Fruit fly (Drosophila melanogaster): ENCODE measurements around the gene CG13970.

Gene CG13970

DNA sequence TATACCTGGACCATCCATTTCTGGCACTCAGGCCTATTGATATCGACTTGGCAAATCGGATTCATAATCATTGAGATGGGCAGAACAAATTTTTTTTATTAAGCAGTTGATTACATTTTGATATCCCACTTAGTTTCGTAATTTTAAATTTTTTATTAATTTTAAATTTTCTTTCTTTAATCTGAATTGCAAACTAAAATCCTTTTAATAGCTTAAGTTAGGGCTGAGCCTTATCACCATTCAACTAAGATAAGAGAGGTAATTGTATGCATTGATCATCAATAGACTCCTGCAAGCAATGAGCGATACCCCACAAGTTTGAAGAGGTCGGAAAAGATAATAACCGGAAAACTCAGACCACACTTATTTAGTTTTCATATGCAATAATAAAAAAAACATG, at the start of gene CG13970:
TSS of gene CG13970 (minus strand) at position 101 of the 400 bp plus-strand sequence.
- TF ChIP-seq Max (GFP tag; optimal IDR thresholded peaks at IDR 0.05) (no peak), toy (GFP tag; IDR thresholded peaks at IDR 0.05) (no peak), Poxn (GFP tag; IDR thresholded peaks at IDR 0.05) (no peak), Usf (GFP tag; optimal IDR thresholded peaks at IDR 0.05) (no peak)

DNA sequence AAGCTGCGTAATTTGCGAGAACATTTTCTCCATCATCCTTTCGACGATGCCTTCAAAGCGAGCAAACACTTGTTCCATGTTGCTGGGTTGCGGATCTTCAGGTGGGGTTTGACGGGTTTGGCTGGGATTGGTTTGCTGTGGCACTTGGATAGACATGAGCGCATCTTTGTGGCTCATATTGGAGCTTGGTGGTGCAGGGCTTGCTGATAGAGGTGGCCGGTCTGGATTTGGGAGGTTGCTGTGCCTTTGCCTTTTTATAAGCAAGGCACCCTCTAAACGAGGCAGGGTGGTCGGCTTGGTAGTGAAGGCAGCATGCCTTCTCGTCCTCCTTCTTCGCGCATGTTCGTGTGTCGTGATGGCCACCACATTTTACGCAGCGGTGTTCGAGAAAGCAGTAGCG, 48.2 kb upstream of the CG13970 start:
- peak; percentile 60 for TF ChIP-seq Doc2 (GFP tag; IDR thresholded peaks at IDR 0.05)
- peak; percentile 58 for TF ChIP-seq CG4404 (GFP tag; IDR thresholded peaks at IDR 0.05)
- TF ChIP-seq gt (GFP tag; IDR thresholded peaks at IDR 0.05): 0 out of 2 replicates have a peak, but pooled peaks have one; percentile 35
- 0 out of 2 replicates have a peak, but pooled peaks have one; percentile 13 for TF ChIP-seq stc (GFP tag; IDR thresholded peaks at IDR 0.05)
- TF ChIP-seq CG32772 (GFP tag; IDR thresholded peaks at IDR 0.05): peak; percentile 23; the same call in 1 of the 2 replicates
- 0 out of 3 replicates have a peak, but pooled peaks have one; percentile 18 for TF ChIP-seq CG6175 (GFP tag; IDR thresholded peaks at IDR 0.05)

dm6 chr2L:20148368-20148767, 44.4 kb upstream of the CG13970 start:
- TF ChIP-seq Ssrp (tag; optimal IDR thresholded peaks at IDR 0.05) (no peak), lola (GFP tag; optimal IDR thresholded peaks at IDR 0.05) (no peak), lov (optimal IDR thresholded peaks at IDR 0.05) (no peak), lov (GFP tag; IDR thresholded peaks at IDR 0.05) (peak; percentile 67; the same call in 1 of the 3 replicates), Sox100B (GFP tag; optimal IDR thresholded peaks at IDR 0.05) (no peak), TFAM (GFP tag; optimal IDR thresholded peaks at IDR 0.05) (no peak), ab (GFP tag; optimal IDR thresholded peaks at IDR 0.05) (no peak), CG17802 (tag; optimal IDR thresholded peaks at IDR 0.05) (no peak), Poxn (GFP tag; IDR thresholded peaks at IDR 0.05) (no peak), fd64A (GFP tag; optimal IDR thresholded peaks at IDR 0.05) (no peak), ap (GFP tag; IDR thresholded peaks at IDR 0.05) (no peak), Mes4 (GFP tag; optimal IDR thresholded peaks at IDR 0.05) (no peak), CG9609 (GFP tag; optimal IDR thresholded peaks at IDR 0.05) (no peak), HLHmδ (GFP tag; optimal IDR thresholded peaks at IDR 0.05) (peak; percentile 62), CG10147 (GFP tag; optimal IDR thresholded peaks at IDR 0.05) (no peak), CG5180 (GFP tag; optimal IDR thresholded peaks at IDR 0.05) (no peak), slbo (GFP tag; IDR thresholded peaks at IDR 0.05) (peak; percentile 47; the same call in 1 of the 2 replicates), Abd-B (GFP tag; optimal IDR thresholded peaks at IDR 0.05) (no peak), maf-S (GFP tag; optimal IDR thresholded peaks at IDR 0.05) (no peak), ara (GFP tag; IDR thresholded peaks at IDR 0.05) (no peak), CG32772 (GFP tag; IDR thresholded peaks at IDR 0.05) (0 out of 2 replicates have a peak, but pooled peaks have one; percentile 8), grau (tag; optimal IDR thresholded peaks at IDR 0.05) (no peak), Optix (GFP tag; IDR thresholded peaks at IDR 0.05) (peak; percentile 7; the same call in 1 of the 3 replicates), Side (GFP tag; optimal IDR thresholded peaks at IDR 0.05) (no peak), pho (GFP tag; optimal IDR thresholded peaks at IDR 0.05) (no peak), CG7556 (GFP tag; optimal IDR thresholded peaks at IDR 0.05) (no peak), Adf1 (GFP tag; IDR thresholded peaks at IDR 0.05) (0 out of 2 replicates have a peak, but pooled peaks have one; percentile 10), CG3838 (GFP tag; optimal IDR thresholded peaks at IDR 0.05) (no peak), salm (tag; optimal IDR thresholded peaks at IDR 0.05) (no peak), CG8290 (GFP tag; optimal IDR thresholded peaks at IDR 0.05) (peak; percentile 46), CG8290 (tag; optimal IDR thresholded peaks at IDR 0.05) (peak; percentile 33 to 79), Max (GFP tag; optimal IDR thresholded peaks at IDR 0.05) (no peak), CG10366 (GFP tag; IDR thresholded peaks at IDR 0.05) (no peak; the same call in 1 of the 2 replicates), shn (GFP tag; optimal IDR thresholded peaks at IDR 0.05) (no peak), Hand (GFP tag; optimal IDR thresholded peaks at IDR 0.05) (no peak), CG2116 (GFP tag; optimal IDR thresholded peaks at IDR 0.05) (peak; percentile 17), az2 (GFP tag; optimal IDR thresholded peaks at IDR 0.05) (no peak), CG18262 (tag; optimal IDR thresholded peaks at IDR 0.05) (no peak), trem (tag; optimal IDR thresholded peaks at IDR 0.05) (peak; percentile 44), CG33213 (GFP tag; optimal IDR thresholded peaks at IDR 0.05) (peak; percentile 97), CG7987 (GFP tag; optimal IDR thresholded peaks at IDR 0.05) (no peak)

Measured in whole organism, embryonic.